Worm (Caenorhabditis elegans) whole organism, L1 larva: Measurements from ENCODE around the gene T14G10.8.

Experiments used
- C16A3.4 ChIP-seq: fragments of 150-350 bp; optimal IDR thresholded peaks from 2 replicates; lab custom pipeline; 2014; ENCODE audit warnings: missing biosample characterization, missing genetic modification characterization
- C34B4.2 ChIP-seq: sonication (generic microtip); optimal IDR thresholded peaks from 2 replicates; lab custom pipeline; 2017; ENCODE audit warnings: mild to moderate bottlenecking, missing genetic modification characterization, missing compliant biosample characterization
- alr-1 ChIP-seq: fragments of 200-800 bp; sonication (Bioruptor generic); optimal IDR thresholded peaks from 2 replicates; lab custom pipeline; 2018; ENCODE audit warnings: borderline replicate concordance, mild to moderate bottlenecking, missing genetic modification characterization, missing compliant biosample characterization
- ama-1 ChIP-seq: fragments of 150-350 bp; optimal IDR thresholded peaks from 2 replicates; lab custom pipeline; 2014
- ceh-88 ChIP-seq: fragments of 200-800 bp; sonication (Bioruptor generic); IDR thresholded peaks from 2 replicates; pipeline ENCODE4 v1.3.6; 2022; ENCODE audit warnings: missing genetic modification characterization, missing compliant biosample characterization
- ceh-90 ChIP-seq: sonication (generic microtip); optimal IDR thresholded peaks from 2 replicates; lab custom pipeline; 2016; ENCODE audit warnings: missing genetic modification characterization, missing compliant biosample characterization
- ces-1 ChIP-seq: fragments of 150-350 bp; optimal IDR thresholded peaks from 2 replicates; lab custom pipeline; 2014; ENCODE audit warnings: missing biosample characterization, missing genetic modification reagents, missing genetic modification characterization
- efl-3 ChIP-seq: fragments of 200-800 bp; sonication (Bioruptor generic); optimal IDR thresholded peaks from 2 replicates; lab custom pipeline; 2018; ENCODE audit warnings: mild to moderate bottlenecking, missing genetic modification characterization, missing compliant biosample characterization
- fkh-10 ChIP-seq: sonication (generic microtip); optimal IDR thresholded peaks from 2 replicates; lab custom pipeline; 2017; ENCODE audit warnings: missing biosample characterization, missing genetic modification reagents, missing genetic modification characterization
- fkh-8 ChIP-seq: sonication (generic microtip); optimal IDR thresholded peaks from 2 replicates; lab custom pipeline; 2016; ENCODE audit warnings: mild to moderate bottlenecking, missing genetic modification characterization, missing compliant biosample characterization
- grh-1 ChIP-seq: fragments of 200-800 bp; sonication (Bioruptor generic); IDR thresholded peaks from 2 replicates; pipeline ENCODE4 v1.3.6; 2022; ENCODE audit warnings: missing genetic modification reagents, missing genetic modification characterization, missing compliant biosample characterization
- irx-1 ChIP-seq: sonication (generic microtip); optimal IDR thresholded peaks from 2 replicates; lab custom pipeline; 2016; ENCODE audit warnings: missing genetic modification characterization, missing compliant biosample characterization
- lin-13 ChIP-seq: fragments of 150-350 bp; optimal IDR thresholded peaks from 2 replicates; lab custom pipeline; 2014; ENCODE audit warnings: missing biosample characterization, missing genetic modification reagents, missing genetic modification characterization
- lin-15B ChIP-seq: fragments of 150-350 bp; sonication (generic microtip); optimal IDR thresholded peaks from 3 replicates; lab custom pipeline; 2014; ENCODE audit warnings: missing biosample characterization, missing genetic modification characterization
- lin-35 ChIP-seq, 2 experiments: fragments of 150-350 bp; optimal IDR thresholded peaks; 2 replicates each; lab custom pipeline; 2014; ENCODE audit warnings: missing biosample characterization in 2 of 2, missing genetic modification characterization in 2 of 2, missing genetic modification reagents in 2 of 2
- lin-39 ChIP-seq: fragments of 150-350 bp; optimal IDR thresholded peaks from 2 replicates; lab custom pipeline; 2014; ENCODE audit warnings: missing biosample characterization, missing genetic modification reagents, missing genetic modification characterization
- lsy-2 ChIP-seq, 2 experiments: fragments of 150-350 bp; optimal IDR thresholded peaks; 2 replicates each; lab custom pipeline; 2014; ENCODE audit warnings: missing biosample characterization in 2 of 2, missing genetic modification characterization in 2 of 2
- mab-9 ChIP-seq: fragments of 200-800 bp; sonication (Bioruptor generic); IDR thresholded peaks from 2 replicates; pipeline ENCODE4 v1.3.6; 2022; ENCODE audit warnings: missing genetic modification reagents, missing genetic modification characterization, missing compliant biosample characterization
- mdl-1 ChIP-seq, 2 experiments: fragments of 150-350 bp; optimal IDR thresholded peaks; 2 replicates each; lab custom pipeline; 2014 to 2017; ENCODE audit warnings: missing biosample characterization in 2 of 2, missing genetic modification characterization in 2 of 2, inconsistent platforms in 1 of 2
- mef-2 ChIP-seq: fragments of 150-350 bp; optimal IDR thresholded peaks from 2 replicates; lab custom pipeline; 2014; ENCODE audit warnings: missing biosample characterization, missing genetic modification characterization
- nhr-11 ChIP-seq: fragments of 150-350 bp; optimal IDR thresholded peaks from 2 replicates; lab custom pipeline; 2014; ENCODE audit warnings: missing biosample characterization, missing genetic modification characterization
- nhr-20 ChIP-seq: sonication (generic microtip); optimal IDR thresholded peaks from 2 replicates; lab custom pipeline; 2016; ENCODE audit warnings: mild to moderate bottlenecking, missing genetic modification characterization, missing compliant biosample characterization
- nhr-47 ChIP-seq: sonication (generic microtip); optimal IDR thresholded peaks from 2 replicates; lab custom pipeline; 2016; ENCODE audit warnings: mild to moderate bottlenecking, missing genetic modification characterization, moderate library complexity, missing compliant biosample characterization
- nhr-71 ChIP-seq: sonication (generic microtip); optimal IDR thresholded peaks from 2 replicates; lab custom pipeline; 2016; ENCODE audit warnings: mild to moderate bottlenecking, missing genetic modification characterization, moderate library complexity, missing compliant biosample characterization
- nhr-76 ChIP-seq: sonication (generic microtip); optimal IDR thresholded peaks from 2 replicates; lab custom pipeline; 2017; ENCODE audit warnings: missing biosample characterization, missing genetic modification characterization
- nhr-77 ChIP-seq: fragments of 150-350 bp; optimal IDR thresholded peaks from 2 replicates; lab custom pipeline; 2014; ENCODE audit warnings: missing biosample characterization, missing genetic modification characterization
- nhr-85 ChIP-seq: sonication (generic microtip); peaks from one replicate; lab custom pipeline; 2016; ENCODE audit warnings: missing genetic modification characterization, inconsistent platforms, missing compliant biosample characterization
- pqm-1 ChIP-seq: sonication (generic microtip); optimal IDR thresholded peaks from 3 replicates; lab custom pipeline; 2017; ENCODE audit warnings: missing biosample characterization, missing genetic modification characterization
- skn-1 ChIP-seq: fragments of 150-350 bp; optimal IDR thresholded peaks from 2 replicates; lab custom pipeline; 2014; ENCODE audit warnings: missing biosample characterization, missing genetic modification characterization
- snpc-4 ChIP-seq: fragments of 150-350 bp; optimal IDR thresholded peaks from 2 replicates; lab custom pipeline; 2014; ENCODE audit warnings: missing biosample characterization, missing genetic modification characterization
- sox-4 ChIP-seq: sonication (generic microtip); optimal IDR thresholded peaks from 2 replicates; lab custom pipeline; 2016; ENCODE audit warnings: missing genetic modification characterization, missing compliant biosample characterization
- sptf-1 ChIP-seq: fragments of 150-350 bp; optimal IDR thresholded peaks from 2 replicates; lab custom pipeline; 2014; ENCODE audit warnings: missing biosample characterization, missing genetic modification characterization
- tbx-2 ChIP-seq: sonication (generic microtip); optimal IDR thresholded peaks from 2 replicates; lab custom pipeline; 2016; ENCODE audit warnings: missing genetic modification characterization, missing compliant biosample characterization
- unc-130 ChIP-seq: fragments of 150-350 bp; optimal IDR thresholded peaks from 2 replicates; lab custom pipeline; 2017; ENCODE audit warnings: missing biosample characterization, missing genetic modification characterization, inconsistent platforms
- unc-62 ChIP-seq: fragments of 150-350 bp; optimal IDR thresholded peaks from 2 replicates; lab custom pipeline; 2014; ENCODE audit warnings: missing biosample characterization, missing genetic modification reagents, missing genetic modification characterization
- unc-86 ChIP-seq: sonication (generic microtip); optimal IDR thresholded peaks from 2 replicates; lab custom pipeline; 2016; ENCODE audit warnings: missing genetic modification characterization, missing compliant biosample characterization
- unc-98 ChIP-seq: fragments of 200-800 bp; sonication (Bioruptor generic); IDR thresholded peaks from 2 replicates; pipeline ENCODE4 v1.3.6; 2022; ENCODE audit warnings: missing genetic modification characterization, missing compliant biosample characterization
- xbp-1 ChIP-seq: sonication (generic microtip); optimal IDR thresholded peaks from 2 replicates; lab custom pipeline; 2016; ENCODE audit warnings: missing genetic modification characterization, missing compliant biosample characterization
- zip-4 ChIP-seq: fragments of 200-800 bp; sonication (Bioruptor generic); optimal IDR thresholded peaks from 2 replicates; lab custom pipeline; 2018; ENCODE audit warnings: mild to moderate bottlenecking, missing genetic modification characterization, moderate library complexity, missing compliant biosample characterization
- ztf-4 ChIP-seq: fragments of 150-350 bp; optimal IDR thresholded peaks from 2 replicates; lab custom pipeline; 2014; ENCODE audit warnings: missing biosample characterization, missing genetic modification characterization

The T14G10.8 gene

DNA sequence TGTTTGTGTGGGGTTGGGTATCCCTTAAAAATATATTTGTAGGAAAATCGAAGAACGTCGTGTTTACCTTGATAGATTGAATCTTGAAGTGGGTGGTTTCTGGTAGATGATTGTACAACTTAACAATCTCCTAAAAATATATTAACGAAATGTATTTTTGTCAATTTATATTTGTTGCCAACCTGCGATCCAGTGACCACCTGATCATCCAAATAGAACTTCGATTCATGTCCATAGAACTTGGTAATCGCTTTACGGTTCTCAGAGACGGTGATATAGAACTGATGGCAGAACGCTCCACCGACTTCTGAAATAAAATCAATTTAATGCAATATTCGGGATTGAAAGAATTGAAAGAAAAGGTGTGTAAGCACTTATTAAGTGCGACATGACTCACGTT, 18.3 kb downstream of the T14G10.8 start:
- TF ChIP-seq irx-1 (tag; lab: Kevin White, UChicago) = no peak
- TF ChIP-seq lin-15B (tag; lab: Kevin White, UChicago) = no peak
- TF ChIP-seq lin-35 (GFP tag; optimal IDR thresholded peaks at IDR 0.05; lab: Kevin White, UChicago) = no peak
- no peak for TF ChIP-seq tbx-2 (tag; lab: Kevin White, UChicago)
- no peak for TF ChIP-seq mab-9 (GFP tag; lab: Robert Waterston, UW)
- TF ChIP-seq mef-2 (tag; lab: Kevin White, UChicago) = no peak
- no peak for TF ChIP-seq alr-1
- TF ChIP-seq ces-1 = no peak
- TF ChIP-seq C34B4.2 (tag; lab: Kevin White, UChicago) = no peak
- no peak for TF ChIP-seq unc-86 (tag; lab: Kevin White, UChicago)
- no peak for TF ChIP-seq unc-130 (tag; lab: Kevin White, UChicago)
- no peak for TF ChIP-seq nhr-11 (tag; lab: Kevin White, UChicago)
- no peak for TF ChIP-seq nhr-20 (tag; lab: Kevin White, UChicago)

DNA sequence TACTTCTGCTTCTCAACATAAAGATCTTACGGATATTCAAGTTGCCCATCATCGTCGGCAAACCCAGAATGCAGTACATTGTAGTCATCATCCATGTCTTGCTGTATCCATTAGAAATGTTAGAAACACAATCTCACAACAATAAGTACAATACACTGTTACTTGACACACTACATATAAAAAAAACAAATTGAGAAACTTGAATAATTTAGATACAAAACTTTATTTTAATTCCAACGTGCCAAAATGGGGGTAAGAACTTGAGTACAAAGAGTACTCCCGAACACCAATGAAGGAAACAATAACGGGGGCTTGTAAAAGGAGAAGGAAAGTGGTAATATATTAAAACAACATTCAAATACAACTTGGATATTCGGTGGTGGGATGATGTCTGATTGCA, 20.2 kb downstream of the T14G10.8 start, which contains the start of gene ctf-18:
ctf-18 (minus strand) TSS at position 101 of the 400 bp plus-strand sequence.
- TF ChIP-seq snpc-4 (no peak), zip-4 (GFP tag; lab: Kevin White, UChicago) (no peak), nhr-71 (tag; lab: Kevin White, UChicago) (no peak), lin-39 (tag; lab: Kevin White, UChicago) (no peak), unc-86 (tag; lab: Kevin White, UChicago) (no peak), nhr-85 (tag; lab: Kevin White, UChicago) (no peak), lin-13 (no peak), lin-35 (GFP tag; optimal IDR thresholded peaks at IDR 0.05; lab: Kevin White, UChicago) (no peak)

DNA sequence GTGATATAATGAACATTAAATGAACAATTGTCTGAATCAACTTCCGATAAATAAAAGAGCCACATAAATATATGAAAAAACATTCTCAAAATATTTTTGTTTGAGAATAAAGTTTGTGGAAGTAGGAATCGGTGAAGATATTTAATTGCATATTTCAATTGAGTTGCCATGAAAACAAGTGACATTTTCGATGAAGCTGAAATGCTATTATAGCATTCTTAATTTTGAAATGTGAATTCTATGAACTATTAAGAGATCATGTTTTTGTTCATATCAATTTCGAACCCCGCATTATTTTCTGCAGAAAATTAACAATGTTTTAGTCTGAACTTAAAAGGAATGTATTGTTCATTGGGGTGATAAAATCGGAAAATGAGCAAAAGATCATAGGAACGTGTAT, 24.6 kb downstream of the T14G10.8 start, which contains the start of gene irld-21:
irld-21 (minus strand) TSS at position 101 of the 400 bp plus-strand sequence.
- TF ChIP-seq lin-13 = no peak
- TF ChIP-seq lsy-2 (tag; optimal IDR thresholded peaks at IDR 0.05; lab: Kevin White, UChicago) = no peak
- TF ChIP-seq unc-62 (GFP tag; lab: Kevin White, UChicago) = no peak
- TF ChIP-seq ztf-4 (tag; lab: Kevin White, UChicago) = no peak
- TF ChIP-seq nhr-76 = no peak
- no peak for TF ChIP-seq ama-1 (lab: Kevin White, UChicago)
- TF ChIP-seq C16A3.4 = no peak
- TF ChIP-seq nhr-20 (tag; lab: Kevin White, UChicago) = no peak
- TF ChIP-seq ces-1 = no peak
- no peak for TF ChIP-seq mef-2 (tag; lab: Kevin White, UChicago)

DNA sequence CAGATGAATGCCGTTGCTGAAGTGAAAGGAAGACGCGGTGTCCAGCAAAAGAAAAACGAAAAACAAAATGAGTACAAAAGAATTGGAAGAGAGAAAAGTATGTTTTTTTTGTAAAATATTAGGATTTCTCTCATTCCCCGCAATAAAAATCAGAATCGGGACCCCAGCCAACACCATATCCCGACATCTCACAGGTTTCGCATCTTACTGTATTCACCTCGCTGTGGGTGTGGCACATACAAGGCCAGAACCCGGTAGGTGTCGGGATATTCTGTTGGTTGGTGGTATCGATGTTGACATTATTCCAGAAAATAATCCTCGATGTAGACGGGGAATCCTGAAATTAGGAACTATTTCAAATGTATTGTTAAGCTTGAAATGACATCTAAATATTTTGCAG, 30.0 kb downstream of the T14G10.8 start:
- no peak for TF ChIP-seq ces-1
- no peak for TF ChIP-seq sptf-1 (tag; lab: Kevin White, UChicago)
- TF ChIP-seq efl-3 (GFP tag; lab: Kevin White, UChicago) = no peak
- TF ChIP-seq fkh-8 = no peak
- TF ChIP-seq, all 84 proteins: peak for 0

DNA sequence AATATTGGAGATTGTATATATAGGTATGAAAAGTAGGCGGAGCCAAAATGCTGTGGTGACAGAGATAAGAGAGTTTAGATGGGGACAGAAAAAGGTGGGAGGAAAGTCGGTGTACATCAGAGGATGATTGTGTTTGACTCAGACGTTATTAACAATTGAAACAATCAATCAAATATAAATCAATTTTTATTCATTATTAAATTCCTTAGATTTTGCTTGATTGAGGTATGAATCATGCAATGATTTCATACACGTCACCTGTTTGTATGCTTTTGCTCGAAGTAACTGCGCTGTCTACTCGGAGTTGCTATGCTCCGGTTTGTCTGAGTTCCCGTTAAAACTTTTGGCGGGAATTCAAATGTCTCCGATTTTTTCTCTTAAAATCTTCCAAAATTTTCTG, 31.6 kb downstream of the T14G10.8 start, which contains the start of gene C04G2.10:
C04G2.10 (plus strand) TSS at position 301 of the 400 bp plus-strand sequence.
- no peak for TF ChIP-seq lin-15B (tag; lab: Kevin White, UChicago)
- no peak for TF ChIP-seq nhr-77 (tag; lab: Kevin White, UChicago)
- TF ChIP-seq nhr-47 (tag; lab: Kevin White, UChicago) = no peak
- no peak for TF ChIP-seq ztf-4 (tag; lab: Kevin White, UChicago)
- TF ChIP-seq grh-1 (GFP tag; lab: Robert Waterston, UW) = no peak
- no peak for TF ChIP-seq nhr-20 (tag; lab: Kevin White, UChicago)
- TF ChIP-seq C34B4.2 (tag; lab: Kevin White, UChicago) = no peak
- TF ChIP-seq pqm-1 = no peak
- no peak for TF ChIP-seq sptf-1 (tag; lab: Kevin White, UChicago)
- no peak for TF ChIP-seq mdl-1 (tag; optimal IDR thresholded peaks at IDR 0.05; lab: Kevin White, UChicago)
- no peak for TF ChIP-seq fkh-8
- no peak for TF ChIP-seq tbx-2 (tag; lab: Kevin White, UChicago)
- no peak for TF ChIP-seq sox-4 (tag; lab: Kevin White, UChicago)
- TF ChIP-seq unc-98 = no peak
- TF ChIP-seq ceh-90 (tag; lab: Kevin White, UChicago) = no peak
- no peak for TF ChIP-seq xbp-1 (tag; lab: Kevin White, UChicago)
- no peak for TF ChIP-seq ceh-88 (GFP tag; lab: Robert Waterston, UW)
- no peak for TF ChIP-seq fkh-10 (GFP tag; lab: Kevin White, UChicago)
- no peak for TF ChIP-seq skn-1 (tag; lab: Kevin White, UChicago)
